Fruit fly (Drosophila melanogaster) whole organism, adult: ENCODE measurements around the gene CG8840.

Source experiments
- CG11617 ChIP-seq: fragments of 200-800 bp; sonication (Bioruptor generic); optimal IDR thresholded peaks from 2 replicates; lab custom pipeline; 2017; ENCODE audit warnings: mild to moderate bottlenecking, missing biosample characterization, missing genetic modification reagents, missing genetic modification characterization
- CG12768 ChIP-seq: fragments of 200-800 bp; sonication (Bioruptor generic); optimal IDR thresholded peaks from 2 replicates; lab custom pipeline; 2017; ENCODE audit warnings: missing biosample characterization, missing genetic modification characterization, mild to moderate bottlenecking, moderate library complexity, missing genetic modification reagents
- CG14711 ChIP-seq: fragments of 200-800 bp; sonication (Bioruptor generic); optimal IDR thresholded peaks from 2 replicates; lab custom pipeline; 2018; ENCODE audit warnings: missing biosample characterization, mild to moderate bottlenecking, missing genetic modification characterization, moderate library complexity
- CG1620 ChIP-seq: fragments of 200-800 bp; sonication (Bioruptor generic); optimal IDR thresholded peaks from 2 replicates; lab custom pipeline; 2016; ENCODE audit warnings: missing biosample characterization, missing genetic modification characterization
- CG33017 ChIP-seq: fragments of 200-800 bp; sonication (Bioruptor generic); optimal IDR thresholded peaks from 2 replicates; lab custom pipeline; 2018; ENCODE audit warnings: missing biosample characterization, mild to moderate bottlenecking, missing genetic modification characterization, moderate library complexity
- CG5204 ChIP-seq: fragments of 200-800 bp; sonication (Bioruptor generic); optimal IDR thresholded peaks from 2 replicates; lab custom pipeline; 2016; ENCODE audit warnings: missing biosample characterization, missing genetic modification characterization
- CG7045 ChIP-seq: fragments of 200-800 bp; sonication (Bioruptor generic); optimal IDR thresholded peaks from 2 replicates; lab custom pipeline; 2017; ENCODE audit warnings: missing biosample characterization, mild to moderate bottlenecking, missing genetic modification characterization
- CG7101 ChIP-seq: fragments of 200-800 bp; sonication (Bioruptor generic); optimal IDR thresholded peaks from 2 replicates; lab custom pipeline; 2018; ENCODE audit warnings: missing biosample characterization, mild to moderate bottlenecking, missing genetic modification characterization, moderate library complexity
- Clk ChIP-seq: fragments of 200-800 bp; sonication (Bioruptor generic); optimal IDR thresholded peaks from 2 replicates; lab custom pipeline; 2017; ENCODE audit warnings: missing biosample characterization, missing genetic modification characterization
- Crg-1 ChIP-seq: fragments of 200-800 bp; sonication (Bioruptor generic); optimal IDR thresholded peaks from 2 replicates; lab custom pipeline; 2016; ENCODE audit warnings: missing biosample characterization, missing genetic modification characterization
- Hr96 ChIP-seq: fragments of 200-800 bp; sonication (Bioruptor generic); optimal IDR thresholded peaks from 2 replicates; lab custom pipeline; 2016; ENCODE audit warnings: missing biosample characterization, missing genetic modification characterization
- Mnt ChIP-seq: fragments of 200-800 bp; sonication (Bioruptor generic); optimal IDR thresholded peaks from 2 replicates; lab custom pipeline; 2016; ENCODE audit warnings: missing biosample characterization, mild to moderate bottlenecking, missing genetic modification characterization
- bab1 ChIP-seq: fragments of 200-800 bp; sonication (Bioruptor generic); optimal IDR thresholded peaks from 3 replicates; lab custom pipeline; 2019; ENCODE audit warnings: missing biosample characterization, mild to moderate bottlenecking, missing genetic modification characterization, moderate library complexity
- cic ChIP-seq: fragments of 200-800 bp; sonication (Bioruptor generic); optimal IDR thresholded peaks from 2 replicates; lab custom pipeline; 2017; ENCODE audit warnings: missing biosample characterization, mild to moderate bottlenecking, missing genetic modification characterization, moderate library complexity
- cnc ChIP-seq, 2 experiments: fragments of >200 bp; optimal IDR thresholded peaks; 2 replicates each; lab custom pipeline; 2017
- kay ChIP-seq: fragments of 200-800 bp; sonication (Bioruptor generic); peaks from one replicate; lab custom pipeline; 2016; ENCODE audit warnings: missing biosample characterization, missing genetic modification characterization, borderline replicate concordance
- ovo ChIP-seq: fragments of 200-800 bp; sonication (Bioruptor generic); optimal IDR thresholded peaks from 2 replicates; lab custom pipeline; 2016; ENCODE audit warnings: missing biosample characterization, missing genetic modification characterization
- pad ChIP-seq: fragments of 200-800 bp; sonication (Bioruptor generic); optimal IDR thresholded peaks from 3 replicates; lab custom pipeline; 2017; ENCODE audit warnings: missing biosample characterization, missing genetic modification characterization, mild to moderate bottlenecking, moderate library complexity, missing genetic modification reagents
- tj ChIP-seq: fragments of 200-800 bp; sonication (Bioruptor generic); optimal IDR thresholded peaks from 3 replicates; lab custom pipeline; 2017; ENCODE audit warnings: missing biosample characterization, mild to moderate bottlenecking, missing genetic modification characterization, moderate library complexity
- toe ChIP-seq: fragments of 200-800 bp; sonication (Bioruptor generic); optimal IDR thresholded peaks from 2 replicates; lab custom pipeline; 2016; ENCODE audit warnings: missing biosample characterization, missing genetic modification characterization

CG8840 gene

DNA sequence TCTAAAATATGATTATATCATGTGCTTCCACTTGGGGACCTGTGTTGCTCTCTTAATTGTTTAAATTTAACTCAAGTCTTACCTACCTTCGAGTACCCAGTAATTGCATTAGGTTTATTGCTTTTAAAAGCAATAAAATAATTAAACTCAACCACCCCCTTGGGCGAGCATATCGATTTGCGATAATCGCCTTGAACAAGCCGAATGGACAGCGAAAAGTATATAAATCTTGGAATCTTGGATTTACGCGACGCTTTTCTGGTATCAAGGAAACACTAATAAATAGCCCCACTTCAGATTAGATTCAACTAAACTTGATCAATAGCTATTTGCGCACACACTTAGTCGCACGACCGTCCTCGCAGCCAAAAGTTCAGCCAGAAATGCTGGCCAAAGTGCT lies 35.3 kb downstream of the CG8840 start, which contains the start of gene CG2772:
TSS of gene CG2772 (plus strand) at position 338 of the 400 bp plus-strand sequence.
- no peak for TF ChIP-seq CG7101 (tag; lab: Kevin White, UChicago)
- TF ChIP-seq kay (GFP tag; lab: Kevin White, UChicago), result peak; percentile 11

DNA sequence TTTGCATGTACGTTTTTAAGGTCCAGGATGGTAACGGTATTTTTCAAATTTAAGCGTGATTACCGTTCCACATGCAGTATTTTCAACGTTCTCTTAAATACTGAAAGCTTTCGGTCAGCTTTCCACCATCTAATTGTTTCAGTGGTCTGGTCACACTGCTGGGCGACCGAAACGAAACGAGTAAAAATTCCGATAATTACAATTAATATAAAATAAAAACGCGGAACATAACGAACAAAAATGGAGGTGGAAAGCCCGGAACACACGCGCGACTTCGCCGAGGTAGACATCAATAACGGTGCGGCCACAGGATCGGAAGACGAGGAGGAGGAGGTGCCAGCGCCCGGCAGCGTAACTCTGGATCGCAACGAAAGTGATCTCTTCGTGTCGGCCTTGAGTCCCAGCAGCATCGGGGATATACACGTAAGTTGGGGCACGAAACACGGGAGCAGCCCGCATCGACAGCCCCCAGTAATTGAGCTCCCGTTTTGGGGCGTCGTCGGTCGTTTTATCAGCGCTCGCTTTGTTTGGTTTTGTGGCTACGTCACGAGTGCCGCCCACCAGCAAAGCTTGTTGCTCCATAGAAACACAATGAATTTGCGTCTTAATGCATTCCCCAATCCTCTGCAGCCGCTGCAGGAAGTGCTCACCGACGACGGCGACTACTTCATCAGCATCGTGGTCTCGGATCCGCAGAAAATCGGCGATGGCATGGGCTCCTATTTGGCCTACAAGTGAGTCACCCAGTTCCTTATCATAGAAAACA lies 39.4 kb downstream of the CG8840 start, which contains the start of gene Snx1:
TSS of gene Snx1 (plus strand) at position 129 of the 766 bp plus-strand sequence.
- TF ChIP-seq bab1 (GFP tag; lab: Kevin White, UChicago) (peak; percentile 49), kay (GFP tag; lab: Kevin White, UChicago) (no peak)

DNA sequence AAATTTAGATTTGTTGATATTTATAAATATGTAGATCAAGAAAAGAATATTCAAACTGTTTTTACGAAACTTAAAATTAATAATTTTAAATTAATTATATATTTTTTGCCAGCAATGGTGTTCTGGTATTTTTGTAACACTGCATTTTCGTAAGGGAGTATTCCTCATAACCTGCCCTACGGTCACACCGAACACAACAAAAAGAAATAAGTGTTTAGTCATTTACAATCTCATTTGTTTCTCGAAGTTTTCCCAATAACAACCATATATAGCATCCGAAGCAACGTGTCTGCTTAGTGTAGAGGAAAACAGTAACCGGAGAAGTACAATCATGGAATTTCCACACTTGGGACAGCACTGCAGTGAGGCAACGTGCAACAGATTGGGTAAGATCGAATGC lies 41.9 kb downstream of the CG8840 start, which contains the start of gene CG12795:
TSS of gene CG12795 (plus strand) at position 181 of the 400 bp plus-strand sequence.
- no peak for TF ChIP-seq toe (GFP tag; lab: Kevin White, UChicago)
- TF ChIP-seq bab1 (GFP tag; lab: Kevin White, UChicago), result peak; percentile 44
- peak in 1 of 2 experiments; percentile 91 for TF ChIP-seq cnc (optimal IDR thresholded peaks at IDR 0.05; lab: Kevin White, UChicago)
- no peak for TF ChIP-seq Clk (GFP tag; lab: Kevin White, UChicago)
- no peak for TF ChIP-seq Mnt (GFP tag; lab: Kevin White, UChicago)
- TF ChIP-seq CG7045, result no peak

DNA sequence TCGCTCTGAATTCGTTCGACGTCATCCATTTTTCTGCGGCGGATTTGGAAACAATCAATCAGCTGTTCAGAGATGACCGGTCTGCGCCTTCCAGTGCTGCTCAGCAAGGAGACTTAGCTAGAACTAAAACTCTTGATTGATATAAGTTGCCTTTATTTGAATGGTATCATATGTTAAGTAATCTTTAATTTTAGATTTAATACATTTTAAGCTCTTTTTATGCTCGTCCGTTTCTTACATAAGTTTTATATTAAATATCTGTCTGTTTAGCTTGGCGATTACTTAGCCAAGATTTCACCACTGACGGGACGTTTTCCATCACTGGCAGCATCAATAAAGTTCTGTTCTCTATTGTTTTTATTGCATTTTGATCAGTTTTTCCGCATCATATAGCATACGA lies 46.6 kb downstream of the CG8840 start, which contains the start of the genes Cog3 and Sec5:
TSS of gene Cog3 (minus strand) at position 58 of the 400 bp plus-strand sequence.
TSS of gene Sec5 (plus strand) at position 296 of the 400 bp plus-strand sequence.
- TF ChIP-seq Hr96 (GFP tag; lab: Kevin White, UChicago), result no peak
- peak; percentile 43 for TF ChIP-seq bab1 (GFP tag; lab: Kevin White, UChicago)
- peak; percentile 66 for TF ChIP-seq CG7045
- no peak for TF ChIP-seq toe (GFP tag; lab: Kevin White, UChicago)
- TF ChIP-seq cic (GFP tag; lab: Kevin White, UChicago), result peak; percentile 15
- peak; percentile 77 for TF ChIP-seq pad (GFP tag; lab: Kevin White, UChicago)
- TF ChIP-seq Mnt (GFP tag; lab: Kevin White, UChicago), result peak; percentile 77
- peak; percentile 83 for TF ChIP-seq CG12768 (GFP tag; lab: Kevin White, UChicago)
- TF ChIP-seq tj, result peak; percentile 54
- TF ChIP-seq CG7101 (tag; lab: Kevin White, UChicago), result peak; percentile 84
- TF ChIP-seq CG1620, result peak; percentile 75
- peak; percentile 73 for TF ChIP-seq CG14711 (tag; lab: Kevin White, UChicago)
- no peak for TF ChIP-seq CG5204 (GFP tag; lab: Kevin White, UChicago)
- TF ChIP-seq Clk (GFP tag; lab: Kevin White, UChicago), result peak; percentile 70
- TF ChIP-seq CG11617 (GFP tag; lab: Kevin White, UChicago), result peak; percentile 62
- no peak for TF ChIP-seq cnc (optimal IDR thresholded peaks at IDR 0.05; lab: Kevin White, UChicago)
- TF ChIP-seq CG33017, result peak; percentile 74
- TF ChIP-seq kay (GFP tag; lab: Kevin White, UChicago), result no peak
- peak; percentile 85 for TF ChIP-seq Crg-1 (GFP tag; lab: Kevin White, UChicago)
- TF ChIP-seq ovo (GFP tag; lab: Kevin White, UChicago), result peak; percentile 48
